Fruit fly (Drosophila melanogaster) whole organism, wandering third instar larva: ENCODE measurements around the gene CG3587.
A peak's percentile ranks its signal among the peaks of the same experiment; 100 is the strongest.

Source experiments
- Abd-B ChIP-seq: fragments of >200 bp; optimal IDR thresholded peaks from 2 replicates; lab custom pipeline; 2017; ENCODE audit warnings: missing biosample characterization, missing genetic modification characterization
- Hr83 ChIP-seq: fragments of 200-300 bp; sonication (Bioruptor generic); optimal IDR thresholded peaks from 2 replicates; lab custom pipeline; 2016; ENCODE audit warnings: missing biosample characterization, mild to moderate bottlenecking, missing genetic modification characterization, moderate library complexity; ENCODE audit not compliant: poor library complexity, severe bottlenecking
- Jra ChIP-seq: sonication (Bioruptor generic); optimal IDR thresholded peaks from 2 replicates; lab custom pipeline; 2016; ENCODE audit warnings: missing biosample characterization, missing genetic modification characterization
- Myc ChIP-seq: fragments of >200 bp; optimal IDR thresholded peaks from 2 replicates; lab custom pipeline; 2017
- dl ChIP-seq, 2 experiments: fragments of 175-275, 200-275 bp in 1 of 2; fragments of 200-275 bp in 1 of 2; sonication (Bioruptor generic); optimal IDR thresholded peaks; lab custom pipeline; 2018; ENCODE audit warnings: mild to moderate bottlenecking in 2 of 2, missing biosample characterization in 2 of 2, missing genetic modification characterization in 2 of 2, moderate library complexity in 2 of 2; ENCODE audit not compliant: partially characterized antibody in 2 of 2, insufficient read depth in 1 of 2
- lola ChIP-seq: fragments of >200 bp; optimal IDR thresholded peaks from 2 replicates; lab custom pipeline; 2017; ENCODE audit warnings: missing biosample characterization, missing genetic modification characterization
- psq ChIP-seq: fragments of 200-800 bp; sonication (Bioruptor generic); optimal IDR thresholded peaks from 3 replicates; lab custom pipeline; 2017; ENCODE audit warnings: missing biosample characterization, mild to moderate bottlenecking, missing genetic modification characterization, moderate library complexity
- sv ChIP-seq: fragments of 200-800 bp; sonication (Bioruptor generic); optimal IDR thresholded peaks from 3 replicates; lab custom pipeline; 2016; ENCODE audit warnings: missing biosample characterization, missing genetic modification characterization

DNA sequence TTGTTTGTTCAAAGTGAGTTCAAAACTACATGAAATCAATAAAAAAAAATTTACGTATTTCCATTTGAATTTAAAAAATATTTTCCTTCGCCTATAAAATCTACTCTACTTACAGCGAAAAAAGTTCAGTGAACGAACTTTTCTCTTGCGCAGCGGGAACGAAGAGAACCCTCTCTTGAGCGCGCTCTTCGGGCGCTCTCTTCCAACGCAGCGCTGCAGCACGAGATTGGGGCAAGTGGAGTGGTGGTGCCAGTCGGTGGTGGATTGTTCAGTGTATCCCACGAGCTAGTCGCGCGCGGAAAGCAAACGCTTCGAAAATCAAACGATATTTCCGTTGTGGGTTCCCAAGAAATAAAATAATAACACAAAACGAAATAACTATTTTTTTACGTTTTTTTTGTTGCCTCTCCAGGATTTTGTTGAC, 1.6 kb downstream of the CG3587 start, which contains the start of gene Hr4:
- TF ChIP-seq psq (GFP tag; lab: Kevin White, UChicago) (no peak), sv (GFP tag; lab: Kevin White, UChicago) (no peak), dl (GFP tag; optimal IDR thresholded peaks at IDR 0.05; lab: Kevin White, UChicago; ENCODE audit: insufficient read depth in 1 of 2, partially characterized antibody in 2 of 2) (peak; percentile 79), Hr83 (GFP tag; lab: Kevin White, UChicago) (peak; percentile 2), Abd-B (GFP tag; lab: Kevin White, UChicago) (no peak), lola (no peak), Jra (GFP tag; lab: Kevin White, UChicago) (no peak), Myc (lab: Kevin White, UChicago) (no peak)
